Fruit fly (Drosophila melanogaster): ENCODE measurements around the gene CG44085.

DNA sequence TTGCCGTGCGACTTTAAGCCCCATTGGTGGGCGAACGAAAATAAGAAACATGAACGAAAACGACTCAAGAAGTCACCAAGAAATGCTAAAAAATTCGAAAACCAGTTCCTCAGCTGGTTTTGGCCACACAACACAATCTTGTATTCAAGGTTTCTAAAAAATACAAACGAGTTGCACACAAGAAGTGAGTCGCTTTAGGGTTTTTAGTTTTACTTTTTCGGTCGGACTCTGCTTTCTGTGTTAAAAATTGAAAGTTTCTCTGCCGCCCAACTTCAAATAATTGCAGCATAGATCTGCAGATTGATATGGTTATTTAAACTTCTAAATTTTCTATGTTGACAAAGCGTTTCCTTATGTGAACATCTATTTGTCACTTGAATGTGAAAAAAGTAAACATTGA lies 31.8 kb downstream of the CG44085 start, which contains the start of gene CG16824:
- TF ChIP-seq Pif1B (GFP tag; optimal IDR thresholded peaks at IDR 0.05) = no peak
- no peak for TF ChIP-seq CG8159 (tag; optimal IDR thresholded peaks at IDR 0.05)
- no peak for TF ChIP-seq CG8301 (tag; optimal IDR thresholded peaks at IDR 0.05)
- no peak for TF ChIP-seq CG12605 (GFP tag; IDR thresholded peaks at IDR 0.05)
- no peak for TF ChIP-seq Ets98B (GFP tag; IDR thresholded peaks at IDR 0.05)
- TF ChIP-seq D1 (tag; optimal IDR thresholded peaks at IDR 0.05) = no peak
